Worm (Caenorhabditis elegans) whole organism, L2 larva: ENCODE measurements around the gene K12H4.2.

Experiments used
- R02D3.7 ChIP-seq: fragments of 150-350 bp; optimal IDR thresholded peaks from 2 replicates; lab custom pipeline; 2014; ENCODE audit warnings: missing biosample characterization, missing genetic modification characterization
- alr-1 ChIP-seq: fragments of 150-350 bp; optimal IDR thresholded peaks from 2 replicates; lab custom pipeline; 2014; ENCODE audit warnings: missing biosample characterization, missing genetic modification characterization
- aly-2 ChIP-seq: fragments of 150-350 bp; optimal IDR thresholded peaks from 2 replicates; lab custom pipeline; 2014; ENCODE audit warnings: missing biosample characterization, missing genetic modification characterization
- ama-1 ChIP-seq: fragments of 150-350 bp; optimal IDR thresholded peaks from 2 replicates; lab custom pipeline; 2018; ENCODE audit warnings: inconsistent platforms
- blmp-1 ChIP-seq: sonication (generic microtip); optimal IDR thresholded peaks from 2 replicates; lab custom pipeline; 2017; ENCODE audit warnings: missing genetic modification characterization, mild to moderate bottlenecking, missing compliant biosample characterization, antibody characterized with exemption, moderate library complexity; ENCODE audit not compliant: insufficient read depth
- ceh-82 ChIP-seq: fragments of 150-350 bp; optimal IDR thresholded peaks from 2 replicates; lab custom pipeline; 2014; ENCODE audit warnings: missing biosample characterization, missing genetic modification characterization
- crh-2 ChIP-seq: sonication (generic microtip); optimal IDR thresholded peaks from 2 replicates; lab custom pipeline; 2017; ENCODE audit warnings: missing biosample characterization, missing genetic modification characterization
- dmd-4 ChIP-seq: sonication (generic microtip); optimal IDR thresholded peaks from 2 replicates; lab custom pipeline; 2017; ENCODE audit warnings: missing biosample characterization, missing genetic modification characterization
- egl-27 ChIP-seq: sonication (generic microtip); optimal IDR thresholded peaks from 3 replicates; lab custom pipeline; 2017; ENCODE audit warnings: missing biosample characterization, missing genetic modification reagents, missing genetic modification characterization
- elt-1 ChIP-seq: fragments of 150-350 bp; optimal IDR thresholded peaks from 2 replicates; lab custom pipeline; 2014; ENCODE audit warnings: missing biosample characterization, missing genetic modification characterization
- fos-1 ChIP-seq: fragments of 150-350 bp; optimal IDR thresholded peaks from 2 replicates; lab custom pipeline; 2014; ENCODE audit warnings: missing biosample characterization, missing genetic modification characterization
- gmeb-1 ChIP-seq: fragments of 150-350 bp; optimal IDR thresholded peaks from 2 replicates; lab custom pipeline; 2014; ENCODE audit warnings: missing biosample characterization, missing genetic modification characterization
- lin-11 ChIP-seq: fragments of 150-350 bp; sonication (generic microtip); optimal IDR thresholded peaks from 2 replicates; lab custom pipeline; 2014; ENCODE audit warnings: missing biosample characterization, missing genetic modification characterization, inconsistent platforms, mixed read lengths
- lin-13 ChIP-seq: fragments of 150-350 bp; optimal IDR thresholded peaks from 2 replicates; lab custom pipeline; 2014; ENCODE audit warnings: missing biosample characterization, missing genetic modification reagents, missing genetic modification characterization
- lsy-2 ChIP-seq, 2 experiments: fragments of 150-350 bp in 1 of 2; sonication (generic microtip) in 1 of 2; optimal IDR thresholded peaks; 2 replicates each; lab custom pipeline; 2014 to 2017; ENCODE audit warnings: missing biosample characterization in 2 of 2, missing genetic modification characterization in 2 of 2
- mab-5 ChIP-seq: fragments of 150-350 bp; optimal IDR thresholded peaks from 2 replicates; lab custom pipeline; 2014; ENCODE audit warnings: missing biosample characterization, missing genetic modification characterization
- mbf-1 ChIP-seq: sonication (generic microtip); optimal IDR thresholded peaks from 2 replicates; lab custom pipeline; 2017; ENCODE audit warnings: missing biosample characterization, missing genetic modification characterization
- mdl-1 ChIP-seq, 2 experiments: fragments of 150-350 bp in 1 of 2; sonication (generic microtip) in 1 of 2; optimal IDR thresholded peaks; 2 replicates each; lab custom pipeline; 2017; ENCODE audit warnings: missing biosample characterization in 2 of 2, missing genetic modification characterization in 2 of 2
- nhr-10 ChIP-seq: sonication (generic microtip); optimal IDR thresholded peaks from 2 replicates; lab custom pipeline; 2017; ENCODE audit warnings: missing biosample characterization, missing genetic modification characterization
- nhr-11 ChIP-seq: fragments of 150-350 bp; optimal IDR thresholded peaks from 2 replicates; lab custom pipeline; 2014; ENCODE audit warnings: missing biosample characterization, missing genetic modification characterization
- nhr-129 ChIP-seq: fragments of 150-350 bp; optimal IDR thresholded peaks from 2 replicates; lab custom pipeline; 2014; ENCODE audit warnings: missing biosample characterization, missing genetic modification characterization
- nhr-21 ChIP-seq: fragments of 150-350 bp; optimal IDR thresholded peaks from 2 replicates; lab custom pipeline; 2014; ENCODE audit warnings: missing biosample characterization, missing genetic modification characterization
- nhr-23 ChIP-seq: fragments of 150-350 bp; optimal IDR thresholded peaks from 2 replicates; lab custom pipeline; 2014; ENCODE audit warnings: missing biosample characterization, missing genetic modification reagents, missing genetic modification characterization
- nhr-237 ChIP-seq: fragments of 150-350 bp; optimal IDR thresholded peaks from 2 replicates; lab custom pipeline; 2014; ENCODE audit warnings: missing biosample characterization, missing genetic modification characterization
- nhr-25 ChIP-seq: fragments of 150-350 bp; sonication (generic microtip); optimal IDR thresholded peaks from 3 replicates; lab custom pipeline; 2014; ENCODE audit warnings: missing biosample characterization, missing genetic modification characterization
- nhr-6 ChIP-seq: fragments of 150-350 bp; optimal IDR thresholded peaks from 2 replicates; lab custom pipeline; 2014; ENCODE audit warnings: missing biosample characterization, missing genetic modification characterization
- nhr-77 ChIP-seq: fragments of 150-350 bp; optimal IDR thresholded peaks from 2 replicates; lab custom pipeline; 2014; ENCODE audit warnings: missing biosample characterization, missing genetic modification characterization
- peb-1 ChIP-seq: fragments of 150-350 bp; optimal IDR thresholded peaks from 2 replicates; lab custom pipeline; 2014; ENCODE audit warnings: missing biosample characterization, missing genetic modification characterization
- skn-1 ChIP-seq: sonication (generic microtip); optimal IDR thresholded peaks from 2 replicates; lab custom pipeline; 2017; ENCODE audit warnings: missing biosample characterization, missing genetic modification characterization
- sma-9 ChIP-seq, 2 experiments: fragments of 150-350 bp in 1 of 2; sonication (generic microtip) in 1 of 2; optimal IDR thresholded peaks; 2 replicates each; lab custom pipeline; 2014 to 2016; ENCODE audit warnings: missing genetic modification characterization in 2 of 2, mild to moderate bottlenecking in 1 of 2, missing biosample characterization in 1 of 2, missing compliant biosample characterization in 1 of 2, missing genetic modification reagents in 1 of 2, moderate library complexity in 1 of 2
- snpc-4 ChIP-seq: fragments of 150-350 bp; optimal IDR thresholded peaks from 2 replicates; lab custom pipeline; 2014; ENCODE audit warnings: missing biosample characterization, missing genetic modification characterization
- unc-55 ChIP-seq: fragments of 150-350 bp; sonication (generic microtip); optimal IDR thresholded peaks from 3 replicates; lab custom pipeline; 2014; ENCODE audit warnings: missing biosample characterization, missing genetic modification reagents, missing genetic modification characterization
- unc-62 ChIP-seq: fragments of 150-350 bp; optimal IDR thresholded peaks from 2 replicates; lab custom pipeline; 2014; ENCODE audit warnings: missing biosample characterization, missing genetic modification reagents, missing genetic modification characterization
- ztf-1 ChIP-seq: fragments of 200-800 bp; sonication (Bioruptor generic); conservative IDR thresholded peaks from 2 replicates; pipeline ENCODE4 v1.3.6; 2022; ENCODE audit warnings: missing genetic modification characterization, missing compliant biosample characterization
- ztf-11 ChIP-seq: sonication (generic microtip); optimal IDR thresholded peaks from 2 replicates; lab custom pipeline; 2017; ENCODE audit warnings: missing biosample characterization, missing genetic modification characterization
- ztf-4 ChIP-seq: fragments of 150-350 bp; optimal IDR thresholded peaks from 2 replicates; lab custom pipeline; 2014; ENCODE audit warnings: missing biosample characterization, missing genetic modification characterization

The K12H4.2 gene

DNA sequence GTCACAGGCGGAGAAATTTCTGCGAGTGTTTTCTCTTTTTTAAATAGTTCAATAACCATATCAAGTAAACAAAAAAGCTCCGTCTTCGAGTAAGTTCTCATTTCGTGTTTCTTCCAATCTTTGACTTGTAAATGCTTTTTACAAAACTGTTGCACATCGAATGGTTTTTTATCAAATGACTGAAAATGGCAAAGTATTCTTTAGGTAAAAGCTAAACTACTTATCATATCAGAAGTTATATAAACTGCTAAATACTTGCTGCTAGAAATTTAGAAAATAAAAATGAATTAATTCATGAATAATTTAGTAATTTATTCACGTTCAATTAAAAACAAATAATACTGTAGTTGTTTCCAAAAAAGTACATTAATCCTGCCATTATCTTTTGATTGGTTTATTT lies 16.5 kb upstream of the K12H4.2 start, which contains the start of gene F44B9.9:
TSS of gene F44B9.9 (minus strand) at position 101 of the 400 bp plus-strand sequence.
- TF ChIP-seq nhr-129 (tag; lab: Kevin White, UChicago): no peak
- no peak for TF ChIP-seq lsy-2 (tag; optimal IDR thresholded peaks at IDR 0.05; lab: Kevin White, UChicago)
- TF ChIP-seq gmeb-1 (tag; lab: Kevin White, UChicago): no peak
- no peak for TF ChIP-seq lin-13 (GFP tag; lab: Kevin White, UChicago)
- TF ChIP-seq nhr-237 (tag; lab: Kevin White, UChicago): no peak
- TF ChIP-seq ztf-4 (tag; lab: Kevin White, UChicago): no peak
- no peak for TF ChIP-seq R02D3.7 (tag; lab: Kevin White, UChicago)
- no peak for TF ChIP-seq nhr-77 (tag; lab: Kevin White, UChicago)
- no peak for TF ChIP-seq unc-55 (GFP tag; lab: Kevin White, UChicago)
- TF ChIP-seq snpc-4 (tag; lab: Kevin White, UChicago): no peak
- no peak for TF ChIP-seq mdl-1 (tag; optimal IDR thresholded peaks at IDR 0.05; lab: Kevin White, UChicago)
- no peak for TF ChIP-seq egl-27 (tag; lab: Kevin White, UChicago)
- no peak for TF ChIP-seq dmd-4 (tag; lab: Kevin White, UChicago)
- no peak for TF ChIP-seq ztf-1 (GFP tag; lab: Robert Waterston, UW)
- no peak for TF ChIP-seq ceh-82
- TF ChIP-seq peb-1 (tag; lab: Kevin White, UChicago): no peak
- TF ChIP-seq nhr-21: no peak
- TF ChIP-seq, all 48 proteins: peak for 0

DNA sequence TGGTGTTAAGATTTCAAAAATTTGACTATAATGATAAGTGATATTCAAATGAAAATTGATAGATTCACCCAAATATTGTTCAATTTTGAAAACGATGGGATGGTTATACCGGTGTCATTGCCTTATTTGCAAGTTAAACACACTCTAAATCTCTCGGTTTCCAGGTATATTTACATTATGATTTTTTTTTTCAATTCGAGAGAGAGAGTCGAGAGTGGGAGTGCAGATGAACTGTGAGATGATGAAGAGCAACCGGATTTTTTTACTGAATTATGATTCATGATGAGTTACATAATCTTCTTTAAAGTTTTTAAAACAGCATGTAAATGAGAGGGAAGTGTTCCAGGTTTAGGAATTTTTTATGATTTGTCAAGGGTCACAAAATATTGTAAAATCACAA lies 14.0 kb upstream of the K12H4.2 start, which contains the start of gene F44B9.10:
TSS of gene F44B9.10 (minus strand) at position 101 of the 400 bp plus-strand sequence.
- no peak for TF ChIP-seq ztf-11 (tag; lab: Kevin White, UChicago)
- no peak for TF ChIP-seq mbf-1
- no peak for TF ChIP-seq aly-2 (tag; lab: Kevin White, UChicago)
- no peak for TF ChIP-seq nhr-11 (tag; lab: Kevin White, UChicago)
- no peak for TF ChIP-seq unc-62
- no peak for TF ChIP-seq lin-13 (GFP tag; lab: Kevin White, UChicago)
- TF ChIP-seq nhr-10 (tag; lab: Kevin White, UChicago): no peak
- TF ChIP-seq ceh-82: no peak
- TF ChIP-seq mab-5 (tag; lab: Kevin White, UChicago): no peak
- TF ChIP-seq nhr-23: no peak

DNA sequence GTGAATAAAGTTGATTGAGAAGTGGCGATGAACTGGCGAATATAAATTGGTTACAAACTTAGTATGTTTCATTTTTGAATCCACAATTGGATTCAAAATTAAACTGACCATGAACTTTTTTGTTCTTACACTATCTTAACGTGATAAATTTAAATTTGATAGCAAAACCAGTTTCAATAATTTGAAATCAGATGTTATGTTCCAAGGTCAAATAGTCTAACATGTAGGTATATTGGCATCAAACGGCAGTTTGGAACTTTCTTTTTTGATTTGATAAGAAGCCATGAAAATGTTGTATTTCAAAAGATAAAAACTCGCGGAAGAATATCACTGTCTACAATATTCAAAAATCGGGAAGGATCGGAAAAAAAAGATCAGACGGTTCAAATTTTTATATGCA lies 11.5 kb upstream of the K12H4.2 start:
- no peak for TF ChIP-seq nhr-77 (tag; lab: Kevin White, UChicago)
- TF ChIP-seq nhr-11 (tag; lab: Kevin White, UChicago): no peak
- no peak for TF ChIP-seq fos-1 (tag; lab: Kevin White, UChicago)
- no peak for TF ChIP-seq lin-11 (tag; lab: Kevin White, UChicago)
- TF ChIP-seq sma-9 (GFP tag; optimal IDR thresholded peaks at IDR 0.05; lab: Kevin White, UChicago): peak; percentile 19
- no peak for TF ChIP-seq sma-9 (tag; optimal IDR thresholded peaks at IDR 0.05; lab: Kevin White, UChicago)
- no peak for TF ChIP-seq lin-13 (GFP tag; lab: Kevin White, UChicago)
- no peak for TF ChIP-seq egl-27 (tag; lab: Kevin White, UChicago)
- TF ChIP-seq gmeb-1 (tag; lab: Kevin White, UChicago): no peak
- no peak for TF ChIP-seq skn-1
- peak; percentile 26 for TF ChIP-seq nhr-25 (tag; lab: Kevin White, UChicago)

DNA sequence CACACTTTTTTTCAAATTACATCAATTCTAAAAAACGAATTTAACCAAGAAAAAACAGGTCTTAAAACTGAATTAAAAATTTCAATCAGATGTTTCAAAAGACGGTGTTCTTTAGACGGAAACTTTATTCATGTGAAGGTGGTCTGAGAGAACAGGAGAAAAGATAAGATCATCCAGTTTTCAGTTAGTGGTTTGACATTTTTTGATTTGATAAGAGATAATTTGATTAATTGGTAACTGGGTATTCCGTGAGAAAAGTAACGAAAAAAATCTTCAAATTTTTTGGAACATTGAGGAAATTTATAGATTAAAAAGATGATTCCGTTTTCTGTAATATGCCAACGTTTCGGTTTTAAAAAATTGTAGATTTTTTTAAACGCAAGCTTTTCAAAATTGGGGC lies 11.0 kb upstream of the K12H4.2 start:
- TF ChIP-seq sma-9 (GFP tag; optimal IDR thresholded peaks at IDR 0.05; lab: Kevin White, UChicago) (peak; percentile 58), sma-9 (tag; optimal IDR thresholded peaks at IDR 0.05; lab: Kevin White, UChicago) (no peak), blmp-1 (tag; lab: Kevin White, UChicago) (peak; percentile 2), peb-1 (tag; lab: Kevin White, UChicago) (no peak), egl-27 (tag; lab: Kevin White, UChicago) (no peak), ztf-4 (tag; lab: Kevin White, UChicago) (no peak)

DNA sequence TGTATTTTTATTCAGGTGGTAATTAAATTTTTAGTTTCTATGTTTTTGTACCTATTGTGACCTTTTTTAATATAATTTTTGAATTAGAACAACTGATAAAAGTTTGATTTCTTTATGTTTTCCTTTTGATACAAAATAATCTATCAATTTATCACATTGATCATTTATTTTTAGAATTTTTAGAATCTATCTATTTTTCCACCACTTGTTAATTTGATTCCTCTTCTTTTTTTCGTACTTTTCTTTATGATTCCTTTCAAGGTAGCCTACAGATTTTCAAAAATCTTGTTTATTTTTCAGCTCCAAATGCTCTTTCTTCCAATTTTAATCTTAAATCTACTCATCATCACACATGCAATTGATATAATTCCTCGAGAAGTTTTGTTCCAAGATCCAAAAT lies 9.6 kb upstream of the K12H4.2 start, which contains the start of gene dpf-6:
TSS of gene dpf-6 (plus strand) at position 301 of the 400 bp plus-strand sequence.
- TF ChIP-seq crh-2: no peak
- TF ChIP-seq elt-1 (tag; lab: Kevin White, UChicago): no peak
- TF ChIP-seq aly-2 (tag; lab: Kevin White, UChicago): no peak
- TF ChIP-seq alr-1: no peak
- no peak for TF ChIP-seq fos-1 (tag; lab: Kevin White, UChicago)
- no peak for TF ChIP-seq unc-62
- no peak for TF ChIP-seq mab-5 (tag; lab: Kevin White, UChicago)
- no peak for TF ChIP-seq mbf-1
- TF ChIP-seq ceh-82: no peak
- TF ChIP-seq ama-1 (lab: Kevin White, UChicago): no peak
- TF ChIP-seq lin-11 (tag; lab: Kevin White, UChicago): no peak
- TF ChIP-seq peb-1 (tag; lab: Kevin White, UChicago): no peak
- TF ChIP-seq nhr-6 (tag; lab: Kevin White, UChicago): no peak
